Worm (Caenorhabditis elegans) whole organism, young adult: ENCODE measurements around the gene oac-58.

Experiments used
- ama-1 ChIP-seq, 3 experiments: fragments of 150-350 bp in 1 of 3; sonication (generic microtip) in 2 of 3; optimal IDR thresholded peaks; 2 replicates each; lab custom pipeline; 2014 to 2018; ENCODE audit warnings: missing biosample characterization in 2 of 3, missing genetic modification characterization in 2 of 3, missing genetic modification reagents in 2 of 3
- cebp-1 ChIP-seq, 2 experiments: fragments of 200-800 bp in 1 of 2; sonication (Bioruptor generic) in 1 of 2; sonication (generic microtip) in 1 of 2; IDR thresholded peaks in 1 of 2; optimal IDR thresholded peaks in 1 of 2; 2 replicates each; pipeline versions ENCODE4 v1.3.6 to Lab custom; 2017 to 2022; ENCODE audit warnings: missing compliant biosample characterization in 2 of 2, missing genetic modification characterization in 2 of 2, mild to moderate bottlenecking in 1 of 2, missing genetic modification reagents in 1 of 2, moderate library complexity in 1 of 2
- chd-7 ChIP-seq: sonication (generic microtip); optimal IDR thresholded peaks from 2 replicates; lab custom pipeline; 2016; ENCODE audit warnings: mild to moderate bottlenecking, missing genetic modification characterization, moderate library complexity, missing compliant biosample characterization
- ets-4 ChIP-seq: fragments of 200-800 bp; sonication (Bioruptor generic); optimal IDR thresholded peaks from 2 replicates; lab custom pipeline; 2018; ENCODE audit warnings: mild to moderate bottlenecking, missing genetic modification characterization, missing compliant biosample characterization
- him-1 ChIP-seq: sonication (generic microtip); optimal IDR thresholded peaks from 2 replicates; lab custom pipeline; 2016; ENCODE audit warnings: missing genotype, missing genetic modification reagents, missing genetic modification characterization, missing compliant biosample characterization
- lin-40 ChIP-seq: sonication (generic microtip); optimal IDR thresholded peaks from 2 replicates; lab custom pipeline; 2016; ENCODE audit warnings: missing genetic modification characterization, mild to moderate bottlenecking, missing compliant biosample characterization, missing genotype, missing genetic modification reagents
- mxl-1 ChIP-seq: sonication (generic microtip); optimal IDR thresholded peaks from 2 replicates; lab custom pipeline; 2016; ENCODE audit warnings: missing genetic modification characterization, missing compliant biosample characterization
- nfyb-1 ChIP-seq: fragments of 200-800 bp; sonication (Bioruptor generic); IDR thresholded peaks from 2 replicates; pipeline ENCODE4 v1.3.6; 2022; ENCODE audit warnings: missing genetic modification reagents, missing genetic modification characterization, missing compliant biosample characterization
- pha-4 ChIP-seq: fragments of 150-350 bp; sonication (generic microtip); optimal IDR thresholded peaks from 2 replicates; lab custom pipeline; 2014; ENCODE audit warnings: missing biosample characterization, missing genetic modification reagents, missing genetic modification characterization
- zim-3 ChIP-seq: sonication (generic microtip); optimal IDR thresholded peaks from 2 replicates; lab custom pipeline; 2017; ENCODE audit warnings: mild to moderate bottlenecking, missing genetic modification characterization, moderate library complexity, missing compliant biosample characterization

- no peak for TF ChIP-seq lin-40 (tag; lab: Kevin White, UChicago)
- no peak for TF ChIP-seq chd-7 (tag; lab: Kevin White, UChicago)
- no peak for TF ChIP-seq ama-1 (optimal IDR thresholded peaks at IDR 0.05; lab: Kevin White, UChicago)
- TF ChIP-seq ama-1 (GFP tag; optimal IDR thresholded peaks at IDR 0.05; lab: Kevin White, UChicago): no peak
- no peak for TF ChIP-seq him-1 (tag; lab: Kevin White, UChicago)
- no peak for TF ChIP-seq cebp-1 (GFP tag; IDR thresholded peaks at IDR 0.05; lab: Robert Waterston, UW)
- TF ChIP-seq cebp-1 (tag; optimal IDR thresholded peaks at IDR 0.05; lab: Kevin White, UChicago): no peak
- TF ChIP-seq pha-4 (tag; lab: Kevin White, UChicago): no peak
- no peak for TF ChIP-seq nfyb-1 (GFP tag; lab: Robert Waterston, UW)
- TF ChIP-seq ets-4: no peak
- no peak for TF ChIP-seq zim-3 (tag; lab: Kevin White, UChicago)
- TF ChIP-seq mxl-1 (tag; lab: Kevin White, UChicago): no peak
These were observed 50.1 kb downstream of the oac-58 start, which contains the start of gene sre-14 for ce11 chrIV:12261353-12261752.
